Worm (Caenorhabditis elegans) whole organism, L4/young adult: ENCODE results near the gene F14H12.3.

Experiments
- W03F9.2 ChIP-seq: fragments of 150-350 bp; optimal IDR thresholded peaks from 2 replicates; lab custom pipeline; 2014; ENCODE audit warnings: missing biosample characterization, missing genetic modification characterization
- him-1 ChIP-seq: sonication (generic microtip); optimal IDR thresholded peaks from 2 replicates; lab custom pipeline; 2016; ENCODE audit warnings: missing genotype, missing genetic modification reagents, missing genetic modification characterization, missing compliant biosample characterization

DNA sequence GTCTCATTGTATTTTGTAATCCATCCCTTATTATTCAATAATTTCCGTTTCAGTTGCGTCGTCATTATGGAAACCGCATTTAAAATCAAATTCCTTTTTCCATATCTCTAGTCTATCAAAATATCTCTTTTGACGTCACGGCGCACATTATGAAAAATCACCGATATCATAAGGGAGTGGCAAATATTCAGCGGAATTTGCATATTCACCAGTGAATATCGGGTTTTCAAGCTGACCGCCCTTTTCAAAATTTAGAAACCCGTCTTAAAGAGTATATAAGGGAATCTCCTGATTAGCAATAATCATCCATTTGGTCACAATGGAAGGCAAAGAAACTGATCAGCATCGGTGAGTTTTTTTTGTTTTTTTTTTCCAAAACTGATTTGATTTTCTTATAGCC lies 9.3 kb downstream of the F14H12.3 start, which contains the start of gene col-165:
- TF ChIP-seq W03F9.2 (no peak), him-1 (tag; lab: Kevin White, UChicago) (no peak)
